Worm (Caenorhabditis elegans) whole organism, L4 larva: ENCODE measurements around the gene smc-3.
A peak's percentile ranks its signal among the peaks of the same experiment; 100 is the strongest.

Experiments used
- D1046.2 ChIP-seq: fragments of 200-800 bp; sonication (Bioruptor generic); IDR thresholded peaks from 2 replicates; pipeline ENCODE4 v1.3.6; 2022; ENCODE audit warnings: missing genetic modification characterization, missing compliant biosample characterization
- F49E8.2 ChIP-seq: sonication (generic microtip); optimal IDR thresholded peaks from 2 replicates; lab custom pipeline; 2016; ENCODE audit warnings: missing compliant biosample characterization, mild to moderate bottlenecking, missing genetic modification characterization, borderline replicate concordance
- R02D3.7 ChIP-seq: fragments of 150-350 bp; sonication (generic microtip); optimal IDR thresholded peaks from 3 replicates; lab custom pipeline; 2014; ENCODE audit warnings: missing biosample characterization, missing genetic modification characterization
- T20F7.1 ChIP-seq: fragments of 200-800 bp; sonication (Bioruptor generic); optimal IDR thresholded peaks from 2 replicates; lab custom pipeline; 2018; ENCODE audit warnings: mild to moderate bottlenecking, missing genetic modification characterization, missing compliant biosample characterization
- T26A8.4 ChIP-seq: fragments of 200-800 bp; sonication (Bioruptor generic); IDR thresholded peaks from 2 replicates; pipeline ENCODE4 v1.3.6; 2022; ENCODE audit warnings: missing genetic modification characterization, missing compliant biosample characterization
- Y48G9A.11 ChIP-seq: fragments of 200-800 bp; sonication (Bioruptor generic); IDR thresholded peaks from 2 replicates; pipeline ENCODE4 v1.3.6; 2022; ENCODE audit warnings: missing genetic modification reagents, missing genetic modification characterization, missing compliant biosample characterization
- Y75B8A.6 ChIP-seq: fragments of 200-800 bp; sonication (Bioruptor generic); IDR thresholded peaks from 2 replicates; pipeline ENCODE4 v1.3.6; 2022; ENCODE audit warnings: missing genetic modification reagents, missing genetic modification characterization, missing compliant biosample characterization
- ZK337.2 ChIP-seq: fragments of 200-800 bp; sonication (Bioruptor generic); IDR thresholded peaks from 2 replicates; pipeline ENCODE4 v1.3.6; 2022; ENCODE audit warnings: missing genetic modification reagents, missing genetic modification characterization, missing compliant biosample characterization
- ZK546.5 ChIP-seq, 2 experiments: sonication (generic microtip); optimal IDR thresholded peaks; 2 replicates each; lab custom pipeline; 2017; ENCODE audit warnings: missing biosample characterization in 2 of 2, missing genetic modification characterization in 2 of 2
- ama-1 ChIP-seq: fragments of 150-350 bp; optimal IDR thresholded peaks from 2 replicates; lab custom pipeline; 2014; ENCODE audit warnings: inconsistent platforms, mixed read lengths
- ceh-28 ChIP-seq: fragments of 150-350 bp; optimal IDR thresholded peaks from 2 replicates; lab custom pipeline; 2014; ENCODE audit warnings: missing biosample characterization, missing genetic modification reagents, missing genetic modification characterization
- ceh-62 ChIP-seq: sonication (generic microtip); optimal IDR thresholded peaks from 2 replicates; lab custom pipeline; 2017; ENCODE audit warnings: missing biosample characterization, missing genetic modification characterization
- daf-16 ChIP-seq, 3 experiments: sonication (generic microtip); optimal IDR thresholded peaks; 2 replicates each; lab custom pipeline; 2016 to 2017; ENCODE audit warnings: missing genetic modification characterization in 3 of 3, missing genetic modification reagents in 3 of 3, mild to moderate bottlenecking in 2 of 3, missing compliant biosample characterization in 2 of 3, missing biosample characterization in 1 of 3, moderate library complexity in 1 of 3
- dmd-6 ChIP-seq: fragments of 200-800 bp; sonication (Bioruptor generic); IDR thresholded peaks from 2 replicates; pipeline ENCODE4 v1.3.6; 2022; ENCODE audit warnings: missing genetic modification reagents, missing genetic modification characterization, missing compliant biosample characterization
- dpl-1 ChIP-seq: fragments of 150-350 bp; optimal IDR thresholded peaks from 2 replicates; lab custom pipeline; 2014; ENCODE audit warnings: missing biosample characterization, missing genetic modification reagents, missing genetic modification characterization
- egl-27 ChIP-seq: sonication (generic microtip); optimal IDR thresholded peaks from 3 replicates; lab custom pipeline; 2017; ENCODE audit warnings: missing biosample characterization, missing genetic modification reagents, missing genetic modification characterization
- gei-8 ChIP-seq: fragments of 200-800 bp; sonication (Bioruptor generic); optimal IDR thresholded peaks from 2 replicates; lab custom pipeline; 2018; ENCODE audit warnings: mild to moderate bottlenecking, missing genetic modification characterization, missing compliant biosample characterization
- hlh-11 ChIP-seq: fragments of 200-800 bp; sonication (Bioruptor generic); optimal IDR thresholded peaks from 2 replicates; lab custom pipeline; 2018; ENCODE audit warnings: mild to moderate bottlenecking, missing genetic modification characterization, missing compliant biosample characterization
- hlh-30 ChIP-seq: sonication (generic microtip); optimal IDR thresholded peaks from 2 replicates; lab custom pipeline; 2017; ENCODE audit warnings: antibody characterized with exemption, mild to moderate bottlenecking, missing genetic modification characterization, missing compliant biosample characterization; ENCODE audit not compliant: insufficient read depth
- jun-1 ChIP-seq: fragments of 150-350 bp; optimal IDR thresholded peaks from 2 replicates; lab custom pipeline; 2014; ENCODE audit warnings: missing biosample characterization, missing genetic modification reagents, missing genetic modification characterization
- lin-13 ChIP-seq: fragments of 150-350 bp; optimal IDR thresholded peaks from 2 replicates; lab custom pipeline; 2014; ENCODE audit warnings: missing biosample characterization, missing genetic modification reagents, missing genetic modification characterization
- lin-38 ChIP-seq: fragments of 200-800 bp; sonication (Bioruptor generic); IDR thresholded peaks from 2 replicates; pipeline ENCODE4 v1.3.6; 2022; ENCODE audit warnings: missing genetic modification reagents, missing genetic modification characterization, missing compliant biosample characterization
- lir-3 ChIP-seq: sonication (generic microtip); optimal IDR thresholded peaks from 2 replicates; lab custom pipeline; 2016; ENCODE audit warnings: mild to moderate bottlenecking, missing genetic modification characterization, missing compliant biosample characterization
- lsy-2 ChIP-seq, 2 experiments: fragments of 150-350 bp in 1 of 2; sonication (generic microtip) in 1 of 2; optimal IDR thresholded peaks; 2 replicates each; lab custom pipeline; 2014 to 2017; ENCODE audit warnings: missing biosample characterization in 2 of 2, missing genetic modification characterization in 2 of 2
- madf-9 ChIP-seq: fragments of 200-800 bp; sonication (Bioruptor generic); conservative IDR thresholded peaks from 2 replicates; pipeline ENCODE4 v1.3.6; 2022; ENCODE audit warnings: missing genetic modification reagents, missing genetic modification characterization, missing compliant biosample characterization
- mdt-29 ChIP-seq: fragments of 200-800 bp; sonication (Bioruptor generic); IDR thresholded peaks from 2 replicates; pipeline ENCODE4 v1.3.6; 2022; ENCODE audit warnings: missing genetic modification reagents, missing genetic modification characterization, missing compliant biosample characterization
- mes-2 ChIP-seq: sonication (generic microtip); optimal IDR thresholded peaks from 2 replicates; lab custom pipeline; 2016; ENCODE audit warnings: missing genotype, mild to moderate bottlenecking, missing genetic modification characterization, missing compliant biosample characterization; ENCODE audit not compliant: poor library complexity, severe bottlenecking
- nhr-237 ChIP-seq: sonication (generic microtip); optimal IDR thresholded peaks from 2 replicates; lab custom pipeline; 2017; ENCODE audit warnings: missing biosample characterization, missing genetic modification characterization
- nhr-25 ChIP-seq: sonication (generic microtip); optimal IDR thresholded peaks from 2 replicates; lab custom pipeline; 2017; ENCODE audit warnings: missing genetic modification characterization, mild to moderate bottlenecking, missing compliant biosample characterization, antibody characterized with exemption, moderate library complexity, borderline replicate concordance; ENCODE audit not compliant: insufficient read depth
- nhr-28 ChIP-seq: fragments of 150-350 bp; optimal IDR thresholded peaks from 2 replicates; lab custom pipeline; 2014; ENCODE audit warnings: missing biosample characterization, missing genetic modification characterization
- nhr-6 ChIP-seq: fragments of 150-350 bp; optimal IDR thresholded peaks from 2 replicates; lab custom pipeline; 2014; ENCODE audit warnings: missing biosample characterization, missing genetic modification characterization
- nhr-77 ChIP-seq: fragments of 150-350 bp; optimal IDR thresholded peaks from 2 replicates; lab custom pipeline; 2014; ENCODE audit warnings: missing biosample characterization, missing genetic modification characterization
- pha-4 ChIP-seq, 2 experiments: fragments of 150-350 bp in 1 of 2; fragments of 200-800 bp in 1 of 2; sonication (Bioruptor generic) in 1 of 2; IDR thresholded peaks in 1 of 2; optimal IDR thresholded peaks in 1 of 2; 2 replicates each; pipeline versions ENCODE4 v1.3.6 to Lab custom; 2014 to 2022; ENCODE audit warnings: missing genetic modification characterization in 2 of 2, missing genetic modification reagents in 2 of 2, missing biosample characterization in 1 of 2, missing compliant biosample characterization in 1 of 2
- php-3 ChIP-seq: fragments of 200-800 bp; sonication (Bioruptor generic); IDR thresholded peaks from 2 replicates; pipeline ENCODE4 v1.3.6; 2022; ENCODE audit warnings: missing genetic modification reagents, missing genetic modification characterization, missing compliant biosample characterization
- pqm-1 ChIP-seq: sonication (generic microtip); optimal IDR thresholded peaks from 2 replicates; lab custom pipeline; 2017; ENCODE audit warnings: missing biosample characterization, missing genetic modification characterization
- rbr-2 ChIP-seq: sonication (generic microtip); optimal IDR thresholded peaks from 2 replicates; lab custom pipeline; 2016; ENCODE audit warnings: missing genotype, missing genetic modification characterization, missing compliant biosample characterization
- saeg-2 ChIP-seq: fragments of 200-800 bp; sonication (Bioruptor generic); IDR thresholded peaks from 2 replicates; pipeline ENCODE4 v1.3.6; 2022; ENCODE audit warnings: missing genetic modification reagents, missing genetic modification characterization, missing compliant biosample characterization
- sdz-12 ChIP-seq: fragments of 200-800 bp; sonication (Bioruptor generic); optimal IDR thresholded peaks from 2 replicates; lab custom pipeline; 2018; ENCODE audit warnings: mild to moderate bottlenecking, missing genetic modification characterization, missing compliant biosample characterization
- set-16 ChIP-seq: fragments of 200-800 bp; sonication (Bioruptor generic); IDR thresholded peaks from 2 replicates; pipeline ENCODE4 v1.3.6; 2022; ENCODE audit warnings: missing genetic modification reagents, missing genetic modification characterization, missing compliant biosample characterization
- tag-97 ChIP-seq: fragments of 200-800 bp; sonication (Bioruptor generic); IDR thresholded peaks from 2 replicates; pipeline ENCODE4 v1.3.6; 2022; ENCODE audit warnings: missing genetic modification characterization, missing compliant biosample characterization
- tra-1 ChIP-seq: fragments of 200-800 bp; sonication (Bioruptor generic); IDR thresholded peaks from 2 replicates; pipeline ENCODE4 v1.3.6; 2022; ENCODE audit warnings: missing genetic modification reagents, missing genetic modification characterization, missing compliant biosample characterization
- unc-39 ChIP-seq: sonication (generic microtip); optimal IDR thresholded peaks from 2 replicates; lab custom pipeline; 2017; ENCODE audit warnings: missing biosample characterization, missing genetic modification characterization
- unc-62 ChIP-seq, 3 experiments: fragments of 150-350 bp in 1 of 3; sonication (generic microtip); optimal IDR thresholded peaks in 2 of 3; peaks in 1 of 3; 1 replicate in 1 of 3; 2 replicates in 2 of 3; lab custom pipeline; 2014 to 2017; ENCODE audit warnings: missing biosample characterization in 3 of 3, missing genetic modification characterization in 3 of 3, missing genetic modification reagents in 3 of 3, missing genotype in 1 of 3
- zip-11 ChIP-seq: fragments of 200-800 bp; sonication (Bioruptor generic); IDR thresholded peaks from 2 replicates; pipeline ENCODE4 v1.3.6; 2022; ENCODE audit warnings: missing genetic modification characterization, missing compliant biosample characterization
- ztf-7 ChIP-seq: fragments of 150-350 bp; optimal IDR thresholded peaks from 2 replicates; lab custom pipeline; 2014; ENCODE audit warnings: missing biosample characterization, missing genetic modification characterization

Gene smc-3

DNA sequence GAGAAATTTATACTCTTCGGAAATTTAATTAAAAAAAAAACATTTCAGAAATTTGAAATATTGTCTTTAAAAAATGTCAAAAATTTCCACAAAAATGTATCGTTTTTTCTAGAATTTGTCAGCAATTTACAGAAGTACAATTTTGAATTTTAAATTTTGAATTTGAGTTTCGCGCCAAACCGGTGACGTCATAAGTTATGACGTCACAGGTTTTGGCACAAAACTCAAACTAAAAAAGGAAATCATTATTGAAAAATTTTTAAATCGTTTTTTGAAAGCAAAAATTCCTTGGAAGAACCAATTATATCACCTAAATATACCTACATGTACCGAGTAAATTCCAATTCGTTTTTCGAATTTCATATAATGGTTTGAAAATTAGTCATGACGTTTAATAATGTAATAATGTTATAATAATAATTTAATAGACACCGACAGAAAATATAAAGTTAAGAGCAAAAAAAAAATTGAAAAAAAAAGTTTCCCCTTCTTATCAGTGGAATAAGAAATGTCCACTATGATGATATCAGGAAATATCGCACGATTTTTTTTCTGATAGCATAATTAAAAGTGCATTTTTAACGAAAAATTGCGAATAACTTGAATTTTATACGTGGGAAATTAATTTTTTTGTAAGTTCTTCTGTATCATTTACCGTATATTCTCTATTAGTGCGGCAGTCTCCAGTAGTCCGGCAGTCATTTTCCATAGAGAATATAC, 59.6 kb downstream of the smc-3 start:
- TF ChIP-seq unc-62 (GFP tag; optimal IDR thresholded peaks at IDR 0.05 in 1 of 2; lab: Kevin White, UChicago) = peak in 1 of 2 experiments; percentile 29
- TF ChIP-seq unc-62 (tag; optimal IDR thresholded peaks at IDR 0.05; lab: Kevin White, UChicago) = no peak
- peak; percentile 70 for TF ChIP-seq pqm-1 (tag; lab: Kevin White, UChicago)
- TF ChIP-seq nhr-28 (tag; lab: Kevin White, UChicago) = peak; percentile 25
- TF ChIP-seq R02D3.7 (tag; lab: Kevin White, UChicago) = no peak

DNA sequence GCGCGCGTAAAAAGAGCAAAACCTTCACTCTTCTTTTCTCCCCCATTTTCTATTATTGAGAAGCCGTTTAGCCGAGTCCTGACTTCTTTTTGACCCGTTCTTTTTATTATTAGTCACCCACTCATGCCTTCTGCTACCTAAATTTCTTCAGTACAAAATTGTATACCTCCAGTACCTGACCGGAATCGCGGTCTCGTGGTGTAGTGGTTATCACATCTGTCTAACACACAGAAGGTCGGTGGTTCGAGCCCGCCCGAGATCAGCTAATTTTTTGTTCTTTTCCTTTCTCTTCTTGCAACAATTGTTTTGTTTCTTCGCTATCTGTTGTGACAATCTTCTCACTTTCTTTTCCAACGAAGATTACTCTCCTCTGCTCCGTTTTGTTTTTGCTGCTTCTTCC, 62.1 kb downstream of the smc-3 start:
- TF ChIP-seq ztf-7 (tag; lab: Kevin White, UChicago) (no peak), sdz-12 (GFP tag; lab: Kevin White, UChicago) (no peak), nhr-6 (tag; lab: Kevin White, UChicago) (no peak), daf-16 (GFP tag; optimal IDR thresholded peaks at IDR 0.05; lab: Kevin White, UChicago) (peak; percentile 29 to 32), daf-16 (tag; optimal IDR thresholded peaks at IDR 0.05; lab: Kevin White, UChicago) (peak; percentile 29), lir-3 (no peak), ZK546.5 (tag; optimal IDR thresholded peaks at IDR 0.05; lab: Kevin White, UChicago) (no peak), ceh-28 (tag; lab: Kevin White, UChicago) (no peak), egl-27 (tag; lab: Kevin White, UChicago) (no peak), nhr-237 (tag; lab: Kevin White, UChicago) (no peak), lsy-2 (tag; optimal IDR thresholded peaks at IDR 0.05; lab: Kevin White, UChicago) (peak in 1 of 2 experiments; percentile 24), lin-38 (GFP tag; lab: Robert Waterston, UW) (peak; percentile 59), pqm-1 (tag; lab: Kevin White, UChicago) (no peak), set-16 (GFP tag; lab: Robert Waterston, UW) (no peak), jun-1 (tag; lab: Kevin White, UChicago) (no peak), ama-1 (no peak), dmd-6 (GFP tag; lab: Robert Waterston, UW) (peak; percentile 19; the same call in 1 of the 2 replicates), dpl-1 (no peak), nhr-25 (no peak), mdt-29 (0 out of 2 replicates have a peak, but pooled peaks have one; percentile 20), saeg-2 (GFP tag; lab: Robert Waterston, UW) (0 out of 2 replicates have a peak, but pooled peaks have one; percentile 49), Y75B8A.6 (GFP tag; lab: Robert Waterston, UW) (peak; percentile 57; the same call in 1 of the 2 replicates), tag-97 (no peak), T26A8.4 (GFP tag; lab: Robert Waterston, UW) (no peak), php-3 (no peak), nhr-28 (tag; lab: Kevin White, UChicago) (peak; percentile 2), tra-1 (GFP tag; lab: Robert Waterston, UW) (no peak), nhr-77 (tag; lab: Kevin White, UChicago) (no peak), hlh-30 (peak; percentile 45), rbr-2 (peak; percentile 14), pha-4 (GFP tag; IDR thresholded peaks at IDR 0.05; lab: Robert Waterston, UW) (peak; percentile 68; the same call in 1 of the 2 replicates), pha-4 (tag; optimal IDR thresholded peaks at IDR 0.05; lab: Kevin White, UChicago) (no peak), lin-13 (GFP tag; lab: Kevin White, UChicago) (peak; percentile 43), ZK337.2 (GFP tag; lab: Robert Waterston, UW) (0 out of 2 replicates have a peak, but pooled peaks have one; percentile 29), F49E8.2 (tag; lab: Kevin White, UChicago) (no peak), madf-9 (GFP tag; lab: Robert Waterston, UW) (no peak), unc-39 (no peak), hlh-11 (tag; lab: Kevin White, UChicago) (peak; percentile 23), zip-11 (GFP tag; lab: Robert Waterston, UW) (peak; percentile 70; the same call in 1 of the 2 replicates), ceh-62 (tag; lab: Kevin White, UChicago) (no peak), T20F7.1 (GFP tag; lab: Kevin White, UChicago) (no peak), unc-62 (GFP tag; optimal IDR thresholded peaks at IDR 0.05 in 1 of 2; lab: Kevin White, UChicago) (no peak), unc-62 (tag; optimal IDR thresholded peaks at IDR 0.05; lab: Kevin White, UChicago) (no peak), D1046.2 (GFP tag; lab: Robert Waterston, UW) (no peak), Y48G9A.11 (no peak), gei-8 (GFP tag; lab: Kevin White, UChicago) (peak; percentile 21), mes-2 (tag; lab: Kevin White, UChicago) (peak; percentile 76)
